Fruit fly (Drosophila melanogaster) whole organism, embryonic: ENCODE measurements around the gene CG5639.

Experiments used
- Abd-B ChIP-seq: fragments of 200-800 bp; sonication (Bioruptor generic); optimal IDR thresholded peaks from 2 replicates; lab custom pipeline; 2018; ENCODE audit warnings: missing biosample characterization, mild to moderate bottlenecking, missing genetic modification characterization, moderate library complexity
- Ada2b ChIP-seq: fragments of 200-800 bp; sonication (Bioruptor generic); IDR thresholded peaks from 2 replicates; pipeline ENCODE4 v1.3.6; 2022; ENCODE audit warnings: missing biosample characterization, missing genetic modification characterization
- Atf6 ChIP-seq: fragments of 200-800 bp; sonication (Bioruptor generic); IDR thresholded peaks from 2 replicates; pipeline ENCODE4 v1.3.6; 2022; ENCODE audit warnings: missing biosample characterization, missing genetic modification characterization
- CG10147 ChIP-seq: fragments of 200-800 bp; sonication (Bioruptor generic); optimal IDR thresholded peaks from 2 replicates; lab custom pipeline; 2019; ENCODE audit warnings: missing biosample characterization, mild to moderate bottlenecking, missing genetic modification characterization, moderate library complexity
- CG12659 ChIP-seq: fragments of 200-800 bp; sonication (Bioruptor generic); optimal IDR thresholded peaks from 3 replicates; lab custom pipeline; 2017; ENCODE audit warnings: mild to moderate bottlenecking, missing biosample characterization, missing genetic modification reagents, missing genetic modification characterization
- CG13624 ChIP-seq: fragments of 200-800 bp; sonication (Bioruptor generic); optimal IDR thresholded peaks from 2 replicates; lab custom pipeline; 2016; ENCODE audit warnings: missing biosample characterization, missing genetic modification characterization
- CG13775 ChIP-seq: fragments of 200-800 bp; sonication (Bioruptor generic); optimal IDR thresholded peaks from 3 replicates; lab custom pipeline; 2017; ENCODE audit warnings: missing biosample characterization, mild to moderate bottlenecking, missing genetic modification characterization
- CG1603 ChIP-seq: fragments of 200-800 bp; sonication (Bioruptor generic); optimal IDR thresholded peaks from 2 replicates; lab custom pipeline; 2019; ENCODE audit warnings: missing biosample characterization, mild to moderate bottlenecking, missing genetic modification characterization, moderate library complexity
- CG16779 ChIP-seq: fragments of 200-800 bp; sonication (Bioruptor generic); IDR thresholded peaks from 2 replicates; pipeline ENCODE4 v1.3.6; 2022; ENCODE audit warnings: missing biosample characterization, missing genetic modification characterization
- CG17186 ChIP-seq: fragments of 200-800 bp; sonication (Bioruptor generic); optimal IDR thresholded peaks from 3 replicates; lab custom pipeline; 2017; ENCODE audit warnings: missing biosample characterization, missing genetic modification reagents, missing genetic modification characterization
- CG30431 ChIP-seq: fragments of 200-800 bp; sonication (Bioruptor generic); optimal IDR thresholded peaks from 2 replicates; lab custom pipeline; 2017; ENCODE audit warnings: missing biosample characterization, missing genetic modification characterization
- CG3726 ChIP-seq: fragments of 200-800 bp; sonication (Bioruptor generic); IDR thresholded peaks from 3 replicates; pipeline ENCODE4, ENCODE4 v1.3.6; 2022; ENCODE audit warnings: missing biosample characterization, missing genetic modification characterization
- CG42726 ChIP-seq: fragments of 200-800 bp; sonication (Bioruptor generic); IDR thresholded peaks from 2 replicates; pipeline ENCODE4 v1.3.6; 2022; ENCODE audit warnings: missing biosample characterization, missing genetic modification characterization; ENCODE audit not compliant: partially characterized antibody
- CG4424 ChIP-seq: fragments of 200-800 bp; sonication (Bioruptor generic); optimal IDR thresholded peaks from 3 replicates; lab custom pipeline; 2016; ENCODE audit warnings: missing biosample characterization, missing genetic modification characterization
- CG4820 ChIP-seq: fragments of 200-800 bp; sonication (Bioruptor generic); optimal IDR thresholded peaks from 3 replicates; lab custom pipeline; 2016; ENCODE audit warnings: missing biosample characterization, missing genetic modification characterization
- CG5180 ChIP-seq: fragments of 200-800 bp; sonication (Bioruptor generic); optimal IDR thresholded peaks from 3 replicates; lab custom pipeline; 2017; ENCODE audit warnings: missing biosample characterization, missing genetic modification characterization, mild to moderate bottlenecking, moderate library complexity, missing genetic modification reagents
- CG6175 ChIP-seq: fragments of 200-800 bp; sonication (Bioruptor generic); IDR thresholded peaks from 3 replicates; pipeline ENCODE4 v1.3.6; 2022; ENCODE audit warnings: missing biosample characterization, missing genetic modification characterization
- CG6654 ChIP-seq: fragments of 200-800 bp; sonication (Bioruptor generic); optimal IDR thresholded peaks from 2 replicates; lab custom pipeline; 2017; ENCODE audit warnings: missing biosample characterization, mild to moderate bottlenecking, missing genetic modification characterization
- CG6765 ChIP-seq: fragments of 200-800 bp; sonication (Bioruptor generic); optimal IDR thresholded peaks from 3 replicates; lab custom pipeline; 2017; ENCODE audit warnings: missing biosample characterization, mild to moderate bottlenecking, missing genetic modification characterization
- CG6854 ChIP-seq: fragments of 200-800 bp; sonication (Bioruptor generic); optimal IDR thresholded peaks from 3 replicates; lab custom pipeline; 2017; ENCODE audit warnings: missing biosample characterization, mild to moderate bottlenecking, missing genetic modification characterization
- CG7839 ChIP-seq: fragments of 200-800 bp; sonication (Bioruptor generic); optimal IDR thresholded peaks from 3 replicates; lab custom pipeline; 2018; ENCODE audit warnings: missing biosample characterization, mild to moderate bottlenecking, missing genetic modification characterization, moderate library complexity
- CG7928 ChIP-seq: fragments of 200-800 bp; sonication (Bioruptor generic); optimal IDR thresholded peaks from 2 replicates; lab custom pipeline; 2017; ENCODE audit warnings: missing biosample characterization, mild to moderate bottlenecking, missing genetic modification characterization
- CG8944 ChIP-seq: fragments of 200-800 bp; sonication (Bioruptor generic); optimal IDR thresholded peaks from 3 replicates; lab custom pipeline; 2016; ENCODE audit warnings: missing biosample characterization, missing genetic modification characterization
- CTCF ChIP-seq: fragments of 200-800 bp; sonication (Bioruptor generic); optimal IDR thresholded peaks from 2 replicates; lab custom pipeline; 2017; ENCODE audit warnings: missing biosample characterization, mild to moderate bottlenecking, missing genetic modification characterization, moderate library complexity
- CkIIα-i1 ChIP-seq: fragments of 200-800 bp; sonication (Bioruptor generic); IDR thresholded peaks from 2 replicates; pipeline ENCODE4 v1.3.6; 2022; ENCODE audit warnings: missing biosample characterization, missing genetic modification characterization
- Dip2 ChIP-seq: fragments of 200-800 bp; sonication (Bioruptor generic); IDR thresholded peaks from 2 replicates; pipeline ENCODE4 v1.3.6; 2022; ENCODE audit warnings: missing biosample characterization, missing genetic modification characterization
- Ets65A ChIP-seq: fragments of 200-800 bp; sonication (Bioruptor generic); peaks from one replicate; lab custom pipeline; 2016; ENCODE audit warnings: missing biosample characterization, missing genetic modification characterization
- Fer2 ChIP-seq: fragments of 200-800 bp; sonication (Bioruptor generic); optimal IDR thresholded peaks from 2 replicates; lab custom pipeline; 2018; ENCODE audit warnings: missing biosample characterization, mild to moderate bottlenecking, missing genetic modification characterization, moderate library complexity
- H2.0 ChIP-seq: fragments of 200-800 bp; sonication (Bioruptor generic); IDR thresholded peaks from 2 replicates; pipeline ENCODE4 v1.3.6; 2022; ENCODE audit warnings: missing biosample characterization, missing genetic modification characterization
- Hr51 ChIP-seq, 2 experiments: fragments of 200-800 bp; sonication (Bioruptor generic); optimal IDR thresholded peaks; 2 replicates in 1 of 2; 3 replicates in 1 of 2; lab custom pipeline; 2016 to 2018; ENCODE audit warnings: missing biosample characterization in 2 of 2, missing genetic modification characterization in 2 of 2, mild to moderate bottlenecking in 1 of 2, moderate library complexity in 1 of 2
- Lhr ChIP-seq: fragments of 200-800 bp; sonication (Bioruptor generic); optimal IDR thresholded peaks from 3 replicates; lab custom pipeline; 2017; ENCODE audit warnings: mild to moderate bottlenecking, missing biosample characterization, missing genetic modification reagents, missing genetic modification characterization
- Med ChIP-seq: fragments of 200-800 bp; sonication (Bioruptor generic); peaks from one replicate; lab custom pipeline; 2016; ENCODE audit warnings: missing biosample characterization, missing genetic modification characterization, mild to moderate bottlenecking, inconsistent platforms, moderate library complexity
- NfI ChIP-seq: fragments of 200-800 bp; sonication (Bioruptor generic); optimal IDR thresholded peaks from 3 replicates; lab custom pipeline; 2018; ENCODE audit warnings: missing biosample characterization, mild to moderate bottlenecking, missing genetic modification characterization, moderate library complexity
- Sox102F ChIP-seq: fragments of 200-800 bp; sonication (Bioruptor generic); optimal IDR thresholded peaks from 2 replicates; lab custom pipeline; 2018; ENCODE audit warnings: missing biosample characterization, mild to moderate bottlenecking, missing genetic modification characterization, moderate library complexity
- Sry-β ChIP-seq: fragments of 200-800 bp; sonication (Bioruptor generic); optimal IDR thresholded peaks from 2 replicates; lab custom pipeline; 2018; ENCODE audit warnings: missing biosample characterization, mild to moderate bottlenecking, missing genetic modification characterization, moderate library complexity
- Tbp ChIP-seq: fragments of >200 bp; optimal IDR thresholded peaks from 2 replicates; lab custom pipeline; 2018; ENCODE audit warnings: missing biosample characterization, missing genetic modification characterization
- ase ChIP-seq: fragments of 200-800 bp; sonication (Bioruptor generic); IDR thresholded peaks from 3 replicates; pipeline ENCODE4 v1.3.6; 2022; ENCODE audit warnings: missing biosample characterization, missing genetic modification characterization
- bowl ChIP-seq: fragments of 200-800 bp; sonication (Bioruptor generic); IDR thresholded peaks from 2 replicates; pipeline ENCODE4 v1.3.6; 2022; ENCODE audit warnings: missing biosample characterization, missing genetic modification characterization
- cas ChIP-seq: fragments of 200-800 bp; sonication (Bioruptor generic); IDR thresholded peaks from 2 replicates; pipeline ENCODE4 v1.3.6; 2022; ENCODE audit warnings: missing biosample characterization, missing genetic modification characterization
- crol ChIP-seq: fragments of 200-800 bp; sonication (Bioruptor generic); IDR thresholded peaks from 2 replicates; pipeline ENCODE4 v1.3.6; 2022; ENCODE audit warnings: missing biosample characterization, missing genetic modification characterization
- dati ChIP-seq: fragments of 200-800 bp; sonication (Bioruptor generic); IDR thresholded peaks from 2 replicates; pipeline ENCODE4 v1.3.6; 2022; ENCODE audit warnings: missing biosample characterization, missing genetic modification characterization
- dimm ChIP-seq: fragments of 200-800 bp; sonication (Bioruptor generic); IDR thresholded peaks from 2 replicates; pipeline ENCODE4 v1.3.6; 2022; ENCODE audit warnings: missing biosample characterization, missing genetic modification characterization
- dmrt99B ChIP-seq: fragments of 200-800 bp; sonication (Bioruptor generic); optimal IDR thresholded peaks from 2 replicates; lab custom pipeline; 2018; ENCODE audit warnings: missing biosample characterization, mild to moderate bottlenecking, missing genetic modification characterization, moderate library complexity
- gfzf ChIP-seq: fragments of 200-800 bp; sonication (Bioruptor generic); optimal IDR thresholded peaks from 2 replicates; lab custom pipeline; 2016; ENCODE audit warnings: missing biosample characterization, mild to moderate bottlenecking, missing genetic modification characterization, moderate library complexity
- mam ChIP-seq: fragments of 200-800 bp; sonication (Bioruptor generic); optimal IDR thresholded peaks from 3 replicates; lab custom pipeline; 2016; ENCODE audit warnings: missing biosample characterization, missing genetic modification characterization
- rib ChIP-seq: fragments of 200-800 bp; sonication (Bioruptor generic); IDR thresholded peaks from 2 replicates; pipeline ENCODE4 v1.3.6; 2022; ENCODE audit warnings: missing biosample characterization, missing genetic modification characterization
- sens-2 ChIP-seq: fragments of 200-800 bp; sonication (Bioruptor generic); IDR thresholded peaks from 2 replicates; pipeline ENCODE4 v1.3.6; 2022; ENCODE audit warnings: missing biosample characterization, missing genetic modification characterization
- seq ChIP-seq: fragments of 200-800 bp; sonication (Bioruptor generic); IDR thresholded peaks from 2 replicates; pipeline ENCODE4 v1.3.6; 2022; ENCODE audit warnings: missing biosample characterization, missing genetic modification characterization
- toy ChIP-seq: fragments of 200-800 bp; sonication (Bioruptor generic); IDR thresholded peaks from 2 replicates; pipeline ENCODE4 v1.3.6; 2022; ENCODE audit warnings: missing biosample characterization, missing genetic modification characterization
- trem ChIP-seq: fragments of 200-800 bp; optimal IDR thresholded peaks from 3 replicates; lab custom pipeline; 2019; ENCODE audit warnings: missing biosample characterization, mild to moderate bottlenecking, missing genetic modification characterization, moderate library complexity
- twi ChIP-seq: fragments of 200-800 bp; optimal IDR thresholded peaks from 2 replicates; lab custom pipeline; 2019; ENCODE audit warnings: missing biosample characterization, mild to moderate bottlenecking, missing genetic modification characterization, moderate library complexity
- zen2 ChIP-seq: fragments of 200-800 bp; sonication (Bioruptor generic); IDR thresholded peaks from 3 replicates; pipeline ENCODE4 v1.3.6; 2022; ENCODE audit warnings: missing biosample characterization, missing genetic modification characterization; ENCODE audit not compliant: partially characterized antibody

The CG5639 gene

DNA sequence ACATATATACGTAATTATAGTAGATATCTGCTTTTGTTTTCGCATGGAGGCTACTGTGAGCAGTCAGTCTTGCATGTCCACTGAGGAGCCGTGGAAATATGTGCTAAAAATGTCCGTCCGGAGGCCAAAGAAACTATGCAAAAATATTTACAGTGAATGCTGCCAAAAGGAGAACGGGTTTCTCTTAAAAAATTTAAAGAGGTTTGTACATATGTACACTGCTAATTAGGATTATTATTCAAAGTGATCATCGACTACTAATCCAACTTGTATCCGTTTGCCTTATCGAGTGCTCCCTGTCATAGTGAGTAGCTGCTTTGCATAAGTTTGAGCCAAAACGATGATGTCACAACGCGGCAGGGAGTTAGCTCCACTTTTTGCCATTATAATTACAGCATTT, 39.0 kb downstream of the CG5639 start (continued):
- TF ChIP-seq CG4424 (GFP tag; lab: Kevin White, UChicago) (no peak), twi (no peak), CG6654 (GFP tag; lab: Kevin White, UChicago) (no peak), CG13624 (peak; percentile 44), CG4820 (GFP tag; lab: Kevin White, UChicago) (peak; percentile 2), CG6854 (GFP tag; lab: Kevin White, UChicago) (no peak), bowl (no peak), gfzf (no peak), crol (GFP tag; lab: Robert Waterston, UW) (no peak), CG30431 (GFP tag; lab: Kevin White, UChicago) (no peak), CG6175 (GFP tag; lab: Robert Waterston, UW) (no peak), zen2 (GFP tag; lab: Robert Waterston, UW) (no peak), CG7839 (peak; percentile 48), Ets65A (GFP tag; lab: Kevin White, UChicago) (no peak), CG17186 (no peak), CTCF (GFP tag; lab: Kevin White, UChicago) (no peak), Ada2b (GFP tag; lab: Robert Waterston, UW) (peak; percentile 75), Hr51 (GFP tag; optimal IDR thresholded peaks at IDR 0.05; lab: Kevin White, UChicago) (peak; percentile 8 to 24), CG42726 (GFP tag; lab: Robert Waterston, UW) (no peak), trem (tag; lab: Kevin White, UChicago) (no peak), toy (GFP tag; lab: Robert Waterston, UW) (peak; percentile 40; the same call in 1 of the 2 replicates), dmrt99B (peak; percentile 44), dati (GFP tag; lab: Robert Waterston, UW) (no peak), mam (GFP tag; lab: Kevin White, UChicago) (peak; percentile 65), Sry-β (GFP tag; lab: Kevin White, UChicago) (no peak), CG8944 (no peak), CG16779 (0 out of 2 replicates have a peak, but pooled peaks have one; percentile 40), CG13775 (GFP tag; lab: Kevin White, UChicago) (no peak), dimm (GFP tag; lab: Robert Waterston, UW) (no peak; the same call in 1 of the 2 replicates), Tbp (GFP tag; lab: Kevin White, UChicago) (no peak), Abd-B (no peak), sens-2 (GFP tag; lab: Robert Waterston, UW) (no peak), Fer2 (tag; lab: Kevin White, UChicago) (no peak), CG12659 (GFP tag; lab: Kevin White, UChicago) (peak; percentile 4), CG3726 (no peak), H2.0 (GFP tag; lab: Robert Waterston, UW) (no peak), CG1603 (tag; lab: Kevin White, UChicago) (no peak), Med (peak; percentile 92), rib (GFP tag; lab: Robert Waterston, UW) (no peak), ase (GFP tag; lab: Robert Waterston, UW) (no peak; the same call in 2 of the 3 replicates), CG7928 (GFP tag; lab: Kevin White, UChicago) (peak; percentile 14), Sox102F (peak; percentile 15), CG6765 (GFP tag; lab: Kevin White, UChicago) (no peak), Lhr (GFP tag; lab: Kevin White, UChicago) (no peak), NfI (GFP tag; lab: Kevin White, UChicago) (peak; percentile 10), CkIIα-i1 (GFP tag; lab: Robert Waterston, UW) (no peak), Atf6 (GFP tag; lab: Robert Waterston, UW) (peak; percentile 43; the same call in 1 of the 2 replicates), seq (GFP tag; lab: Robert Waterston, UW) (peak; percentile 42; the same call in 1 of the 2 replicates), CG10147 (GFP tag; lab: Kevin White, UChicago) (peak; percentile 17), Dip2 (GFP tag; lab: Robert Waterston, UW) (no peak), CG5180 (GFP tag; lab: Kevin White, UChicago) (no peak), cas (GFP tag; lab: Robert Waterston, UW) (no peak)
